Worm (Caenorhabditis elegans): Measurements from ENCODE around the gene srh-199.

ce11 chrV:1779994-1780393, 28.6 kb upstream of the srh-199 start:
- TF ChIP-seq ztf-11 (tag; optimal IDR thresholded peaks at IDR 0.05): no peak
- TF ChIP-seq snpc-4 (tag; optimal IDR thresholded peaks at IDR 0.05): no peak
- TF ChIP-seq sem-2 (GFP tag; optimal IDR thresholded peaks at IDR 0.05): no peak
- TF ChIP-seq sptf-1 (tag; optimal IDR thresholded peaks at IDR 0.05): no peak
- no peak for TF ChIP-seq hlh-1 (tag; optimal IDR thresholded peaks at IDR 0.05)
- TF ChIP-seq nhr-237 (tag; optimal IDR thresholded peaks at IDR 0.05): no peak
- no peak for TF ChIP-seq nhr-28 (tag; optimal IDR thresholded peaks at IDR 0.05)
- TF ChIP-seq lin-13 (tag; optimal IDR thresholded peaks at IDR 0.05): no peak
- TF ChIP-seq unc-62 (GFP tag; optimal IDR thresholded peaks at IDR 0.05): no peak
- no peak for TF ChIP-seq mep-1 (tag; optimal IDR thresholded peaks at IDR 0.05)
- no peak for TF ChIP-seq elt-1 (tag; optimal IDR thresholded peaks at IDR 0.05; ENCODE audit: borderline replicate concordance, insufficient read depth)

All from whole organism, mixed stage, embryonic.